Worm (Caenorhabditis elegans) whole organism, L4 larva: ENCODE data around the gene C56E6.2.
A peak's percentile ranks its signal among the peaks of the same experiment; 100 is the strongest.

Experiments
- F44E2.7 ChIP-seq: fragments of 200-800 bp; sonication (Bioruptor generic); IDR thresholded peaks from 2 replicates; pipeline ENCODE4 v2.1.2; 2022; ENCODE audit warnings: missing genetic modification characterization, missing compliant biosample characterization
- F49E8.2 ChIP-seq: sonication (generic microtip); optimal IDR thresholded peaks from 2 replicates; lab custom pipeline; 2016; ENCODE audit warnings: missing compliant biosample characterization, mild to moderate bottlenecking, missing genetic modification characterization, borderline replicate concordance
- Y105C5A.15 ChIP-seq: fragments of 200-800 bp; sonication (Bioruptor generic); IDR thresholded peaks from 2 replicates; pipeline ENCODE4 v1.3.6; 2022; ENCODE audit warnings: missing genetic modification characterization, missing compliant biosample characterization
- Y48G9A.11 ChIP-seq: fragments of 200-800 bp; sonication (Bioruptor generic); IDR thresholded peaks from 2 replicates; pipeline ENCODE4 v1.3.6; 2022; ENCODE audit warnings: missing genetic modification reagents, missing genetic modification characterization, missing compliant biosample characterization
- aha-1 ChIP-seq: fragments of 150-350 bp; peaks from one replicate; lab custom pipeline; 2014; ENCODE audit warnings: missing biosample characterization, missing genetic modification characterization
- arid-1 ChIP-seq: fragments of 200-800 bp; sonication (Bioruptor generic); conservative IDR thresholded peaks from 2 replicates; pipeline ENCODE4 v1.3.6; 2022; ENCODE audit warnings: missing genetic modification reagents, missing genetic modification characterization, missing compliant biosample characterization
- ceh-28 ChIP-seq: fragments of 150-350 bp; optimal IDR thresholded peaks from 2 replicates; lab custom pipeline; 2014; ENCODE audit warnings: missing biosample characterization, missing genetic modification reagents, missing genetic modification characterization
- ceh-62 ChIP-seq: sonication (generic microtip); optimal IDR thresholded peaks from 2 replicates; lab custom pipeline; 2017; ENCODE audit warnings: missing biosample characterization, missing genetic modification characterization
- ceh-82 ChIP-seq: sonication (generic microtip); optimal IDR thresholded peaks from 2 replicates; lab custom pipeline; 2017; ENCODE audit warnings: missing biosample characterization, missing genetic modification characterization
- ctbp-1 ChIP-seq: fragments of 200-800 bp; sonication (Bioruptor generic); IDR thresholded peaks from 2 replicates; pipeline ENCODE4 v1.3.6; 2022; ENCODE audit warnings: missing genetic modification reagents, missing genetic modification characterization, missing compliant biosample characterization
- daf-16 ChIP-seq, 3 experiments: sonication (generic microtip); optimal IDR thresholded peaks; 2 replicates each; lab custom pipeline; 2016 to 2017; ENCODE audit warnings: missing genetic modification characterization in 3 of 3, missing genetic modification reagents in 3 of 3, mild to moderate bottlenecking in 2 of 3, missing compliant biosample characterization in 2 of 3, missing biosample characterization in 1 of 3, moderate library complexity in 1 of 3
- dmd-6 ChIP-seq: fragments of 200-800 bp; sonication (Bioruptor generic); IDR thresholded peaks from 2 replicates; pipeline ENCODE4 v1.3.6; 2022; ENCODE audit warnings: missing genetic modification reagents, missing genetic modification characterization, missing compliant biosample characterization
- dmd-9 ChIP-seq: fragments of 200-800 bp; sonication (Bioruptor generic); IDR thresholded peaks from 2 replicates; pipeline ENCODE4 v1.3.6; 2022; ENCODE audit warnings: missing genetic modification reagents, missing genetic modification characterization, missing compliant biosample characterization
- dpl-1 ChIP-seq: fragments of 150-350 bp; optimal IDR thresholded peaks from 2 replicates; lab custom pipeline; 2014; ENCODE audit warnings: missing biosample characterization, missing genetic modification reagents, missing genetic modification characterization
- duxl-1 ChIP-seq: sonication (generic microtip); optimal IDR thresholded peaks from 2 replicates; lab custom pipeline; 2016; ENCODE audit warnings: mild to moderate bottlenecking, missing genetic modification characterization, moderate library complexity, missing compliant biosample characterization; ENCODE audit not compliant: poor library complexity
- egl-43 ChIP-seq: fragments of 200-800 bp; sonication (Bioruptor generic); IDR thresholded peaks from 2 replicates; pipeline ENCODE4 v1.3.6; 2022; ENCODE audit warnings: missing genetic modification reagents, missing genetic modification characterization, missing compliant biosample characterization
- fkh-10 ChIP-seq: fragments of 150-350 bp; optimal IDR thresholded peaks from 2 replicates; lab custom pipeline; 2014; ENCODE audit warnings: missing biosample characterization, missing genetic modification reagents, missing genetic modification characterization
- lin-13 ChIP-seq: fragments of 150-350 bp; optimal IDR thresholded peaks from 2 replicates; lab custom pipeline; 2014; ENCODE audit warnings: missing biosample characterization, missing genetic modification reagents, missing genetic modification characterization
- lin-29 ChIP-seq: fragments of 200-800 bp; sonication (Bioruptor generic); IDR thresholded peaks from 2 replicates; pipeline ENCODE4 v1.3.6; 2022; ENCODE audit warnings: missing genetic modification reagents, missing genetic modification characterization, missing compliant biosample characterization
- lin-38 ChIP-seq: fragments of 200-800 bp; sonication (Bioruptor generic); IDR thresholded peaks from 2 replicates; pipeline ENCODE4 v1.3.6; 2022; ENCODE audit warnings: missing genetic modification reagents, missing genetic modification characterization, missing compliant biosample characterization
- lin-39 ChIP-seq: fragments of 150-350 bp; optimal IDR thresholded peaks from 2 replicates; lab custom pipeline; 2014; ENCODE audit warnings: missing biosample characterization, missing genetic modification reagents, missing genetic modification characterization
- lsy-2 ChIP-seq, 2 experiments: fragments of 150-350 bp in 1 of 2; sonication (generic microtip) in 1 of 2; optimal IDR thresholded peaks; 2 replicates each; lab custom pipeline; 2014 to 2017; ENCODE audit warnings: missing biosample characterization in 2 of 2, missing genetic modification characterization in 2 of 2
- nhr-102 ChIP-seq: sonication (generic microtip); optimal IDR thresholded peaks from 2 replicates; lab custom pipeline; 2016; ENCODE audit warnings: mild to moderate bottlenecking, missing genetic modification characterization, moderate library complexity, missing compliant biosample characterization
- nhr-76 ChIP-seq: fragments of 150-350 bp; optimal IDR thresholded peaks from 2 replicates; lab custom pipeline; 2014; ENCODE audit warnings: missing biosample characterization, missing genetic modification characterization
- snpc-1.2 ChIP-seq: fragments of 200-800 bp; sonication (Bioruptor generic); IDR thresholded peaks from 2 replicates; pipeline ENCODE4 v1.3.6; 2022; ENCODE audit warnings: missing genetic modification reagents, missing genetic modification characterization, missing compliant biosample characterization
- tra-1 ChIP-seq: fragments of 200-800 bp; sonication (Bioruptor generic); IDR thresholded peaks from 2 replicates; pipeline ENCODE4 v1.3.6; 2022; ENCODE audit warnings: missing genetic modification reagents, missing genetic modification characterization, missing compliant biosample characterization
- unc-39 ChIP-seq: sonication (generic microtip); optimal IDR thresholded peaks from 2 replicates; lab custom pipeline; 2017; ENCODE audit warnings: missing biosample characterization, missing genetic modification characterization
- unc-62 ChIP-seq, 3 experiments: fragments of 150-350 bp in 1 of 3; sonication (generic microtip); optimal IDR thresholded peaks in 2 of 3; peaks in 1 of 3; 1 replicate in 1 of 3; 2 replicates in 2 of 3; lab custom pipeline; 2014 to 2017; ENCODE audit warnings: missing biosample characterization in 3 of 3, missing genetic modification characterization in 3 of 3, missing genetic modification reagents in 3 of 3, missing genotype in 1 of 3
- zip-2 ChIP-seq: fragments of 150-350 bp; optimal IDR thresholded peaks from 2 replicates; lab custom pipeline; 2014; ENCODE audit warnings: missing biosample characterization, missing genetic modification characterization
- ztf-7 ChIP-seq: fragments of 150-350 bp; optimal IDR thresholded peaks from 2 replicates; lab custom pipeline; 2014; ENCODE audit warnings: missing biosample characterization, missing genetic modification characterization

C56E6.2 gene

DNA sequence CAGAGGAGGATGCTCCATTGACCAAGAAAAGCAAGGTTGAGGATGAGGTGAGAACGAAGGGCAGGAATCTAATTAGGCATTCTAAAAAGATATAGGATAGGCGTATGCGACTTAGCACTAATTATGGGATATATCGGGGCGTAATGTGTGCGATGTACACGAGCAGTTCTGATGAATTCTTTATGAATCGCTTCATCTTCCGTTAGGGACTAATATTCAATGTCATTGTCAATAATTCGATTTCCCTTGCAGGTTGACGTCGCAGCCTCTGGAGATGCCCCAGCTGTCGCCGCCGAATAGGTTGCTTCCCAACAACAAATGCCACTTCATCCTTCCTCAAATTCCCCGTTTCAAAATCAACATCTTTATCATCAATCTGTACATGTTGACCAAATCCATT, 31.6 kb upstream of the C56E6.2 start:
- TF ChIP-seq dpl-1 (GFP tag; lab: Kevin White, UChicago), result no peak

DNA sequence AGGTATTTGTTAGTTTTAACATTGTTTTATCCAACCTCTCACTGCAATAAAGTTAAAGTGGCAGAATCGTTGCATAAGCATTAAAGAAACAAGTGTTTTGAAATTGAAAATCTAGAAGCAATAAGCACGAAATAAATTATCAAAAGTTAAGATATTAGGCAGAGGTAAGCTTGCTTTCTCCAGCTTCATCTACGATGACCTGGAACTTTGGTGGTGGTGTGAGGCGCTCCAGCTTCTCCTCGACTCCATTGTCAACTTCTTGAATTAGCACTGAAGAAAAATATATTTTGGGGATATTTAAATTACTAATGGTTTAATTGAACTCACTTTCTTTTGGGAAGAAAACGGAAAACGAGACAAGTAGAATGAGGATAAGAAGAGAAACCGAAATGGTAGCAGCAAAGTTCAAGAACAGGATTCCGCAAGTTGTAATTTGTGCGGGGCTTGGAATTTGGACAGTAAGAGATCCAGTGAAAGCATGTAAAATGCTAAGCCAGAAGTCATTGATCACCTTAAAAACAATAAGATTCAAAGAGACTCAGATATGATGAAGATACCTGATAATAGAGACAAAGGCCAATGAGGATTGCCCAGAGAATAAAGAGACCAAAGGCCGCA, 30.9 kb upstream of the C56E6.2 start:
- peak; percentile 49 for TF ChIP-seq lin-38 (GFP tag; lab: Robert Waterston, UW)
- no peak for TF ChIP-seq dmd-9 (GFP tag; lab: Robert Waterston, UW)
- no peak for TF ChIP-seq F44E2.7 (GFP tag; lab: Robert Waterston, UW)
- peak; percentile 52; the same call in 1 of the 2 replicates for TF ChIP-seq Y48G9A.11 (GFP tag; lab: Robert Waterston, UW)
- no peak for TF ChIP-seq lin-39 (tag; lab: Kevin White, UChicago)
- peak in 1 of 2 experiments; percentile 94 for TF ChIP-seq unc-62 (GFP tag; optimal IDR thresholded peaks at IDR 0.05 in 1 of 2; lab: Kevin White, UChicago)
- no peak for TF ChIP-seq unc-62 (tag; optimal IDR thresholded peaks at IDR 0.05; lab: Kevin White, UChicago)
- TF ChIP-seq ceh-28 (tag; lab: Kevin White, UChicago), result no peak
- TF ChIP-seq lin-13, result no peak
- no peak for TF ChIP-seq arid-1 (GFP tag; lab: Robert Waterston, UW)
- TF ChIP-seq egl-43, result no peak
- peak in 1 of 2 experiments; percentile 27 for TF ChIP-seq lsy-2 (tag; optimal IDR thresholded peaks at IDR 0.05; lab: Kevin White, UChicago)
- no peak for TF ChIP-seq zip-2 (tag; lab: Kevin White, UChicago)
- TF ChIP-seq lin-29 (GFP tag; lab: Robert Waterston, UW), result no peak
- TF ChIP-seq dmd-6 (GFP tag; lab: Robert Waterston, UW), result no peak
- TF ChIP-seq snpc-1.2, result no peak
- no peak for TF ChIP-seq unc-39 (tag; lab: Kevin White, UChicago)
- peak; percentile 31 for TF ChIP-seq duxl-1 (tag; lab: Kevin White, UChicago)
- TF ChIP-seq F49E8.2 (tag; lab: Kevin White, UChicago), result peak; percentile 26
- no peak for TF ChIP-seq fkh-10 (GFP tag; lab: Kevin White, UChicago)
- no peak for TF ChIP-seq ceh-82 (tag; lab: Kevin White, UChicago)
- TF ChIP-seq Y105C5A.15 (GFP tag; lab: Robert Waterston, UW), result no peak

DNA sequence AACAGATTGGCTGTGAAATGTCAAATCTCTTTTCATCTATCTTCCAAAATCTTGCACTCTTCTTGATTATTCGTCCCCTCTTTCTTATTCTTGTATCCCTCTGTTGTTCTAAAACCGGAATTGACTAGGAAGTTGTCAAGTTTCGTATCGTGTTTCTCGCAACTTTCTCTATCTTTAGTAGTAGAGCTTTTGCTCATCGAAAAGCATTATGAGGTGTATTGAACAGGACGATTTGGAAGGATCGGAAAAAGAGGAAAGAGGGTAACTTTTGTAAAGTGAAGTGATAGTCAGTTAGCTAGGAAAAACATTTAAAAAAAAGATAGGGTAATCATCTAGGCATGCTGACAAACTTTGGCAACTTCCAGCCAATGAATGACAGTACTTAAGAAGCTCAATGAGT, 28.2 kb upstream of the C56E6.2 start:
- TF ChIP-seq unc-62 (GFP tag; optimal IDR thresholded peaks at IDR 0.05 in 1 of 2; lab: Kevin White, UChicago), result peak in 1 of 2 experiments; percentile 17
- no peak for TF ChIP-seq unc-62 (tag; optimal IDR thresholded peaks at IDR 0.05; lab: Kevin White, UChicago)
- peak; percentile 92 for TF ChIP-seq aha-1 (tag; lab: Kevin White, UChicago)
- TF ChIP-seq ceh-62 (tag; lab: Kevin White, UChicago), result no peak
- no peak for TF ChIP-seq daf-16 (GFP tag; optimal IDR thresholded peaks at IDR 0.05; lab: Kevin White, UChicago)
- TF ChIP-seq daf-16 (tag; optimal IDR thresholded peaks at IDR 0.05; lab: Kevin White, UChicago), result no peak
- no peak for TF ChIP-seq nhr-102 (tag; lab: Kevin White, UChicago)

DNA sequence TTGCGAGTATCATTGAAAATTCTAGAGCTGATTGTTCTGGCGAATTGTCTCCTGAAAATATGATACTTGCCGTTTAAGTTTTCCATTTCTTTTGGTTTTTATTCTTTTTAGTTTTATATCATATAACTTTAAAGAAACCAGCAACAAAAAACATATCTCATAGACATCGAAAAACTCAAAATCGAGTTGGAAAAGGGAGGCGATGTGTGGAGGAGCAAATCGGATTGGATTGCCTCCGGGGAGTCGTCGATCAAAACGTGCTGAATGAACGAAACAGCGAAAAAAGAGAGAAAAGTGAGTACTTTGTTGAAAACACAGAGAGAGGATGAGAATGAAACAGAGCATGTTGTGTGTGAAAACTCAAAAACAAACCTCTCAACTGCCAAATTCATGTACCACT, 27.6 kb upstream of the C56E6.2 start:
- TF ChIP-seq unc-62 (GFP tag; optimal IDR thresholded peaks at IDR 0.05 in 1 of 2; lab: Kevin White, UChicago) (peak in 1 of 2 experiments; percentile 66), unc-62 (tag; optimal IDR thresholded peaks at IDR 0.05; lab: Kevin White, UChicago) (no peak), tra-1 (GFP tag; lab: Robert Waterston, UW) (no peak), ztf-7 (tag; lab: Kevin White, UChicago) (no peak)
- TF ChIP-seq, all 104 proteins: peak for 1

DNA sequence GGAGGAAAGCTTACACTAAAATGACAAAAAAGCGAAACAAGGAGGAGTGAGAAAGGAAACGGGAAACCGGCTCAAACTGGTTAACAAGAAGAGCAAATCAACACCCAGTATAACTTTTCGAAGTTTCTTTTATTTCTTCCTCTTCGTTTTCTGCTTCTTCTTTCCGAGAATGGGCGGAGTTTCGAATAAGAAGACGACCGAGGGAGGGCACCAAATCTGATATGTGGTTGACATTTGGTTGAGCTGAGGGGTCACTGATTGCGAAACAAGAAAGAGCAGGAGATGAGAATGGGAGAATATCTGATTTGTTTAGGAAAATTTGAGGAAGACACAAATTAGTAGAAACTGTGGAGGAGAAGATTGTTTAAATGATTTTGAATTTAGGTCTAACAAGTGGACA, 26.1 kb upstream of the C56E6.2 start:
- no peak for TF ChIP-seq nhr-76 (tag; lab: Kevin White, UChicago)
- peak in 1 of 2 experiments; percentile 8 for TF ChIP-seq lsy-2 (tag; optimal IDR thresholded peaks at IDR 0.05; lab: Kevin White, UChicago)
- TF ChIP-seq ctbp-1, result 0 out of 2 replicates have a peak, but pooled peaks have one; percentile 33
